Worm (Caenorhabditis elegans): Measurements from ENCODE around the gene F10E7.11.
"Not testable (repeated sequence)": the region's sequence is repeated elsewhere in the genome, so short reads cannot be mapped to it uniquely, and the experiment has no call there.

Gene F10E7.11

ce11 chrII:7093339-7093821, 29.3 kb downstream of the F10E7.11 start, which contains the start of gene T02G5.3:
Gene T02G5.3 (plus strand): TSS chrII:7093389.
- TF ChIP-seq tbx-2 (tag; optimal IDR thresholded peaks at IDR 0.05) (no peak), pha-4 (tag; optimal IDR thresholded peaks at IDR 0.05) (no peak), daf-12 (tag; optimal IDR thresholded peaks at IDR 0.05) (no peak), ceh-28 (tag; optimal IDR thresholded peaks at IDR 0.05) (no peak), mdl-1 (tag; optimal IDR thresholded peaks at IDR 0.05) (no peak), ceh-82 (tag; optimal IDR thresholded peaks at IDR 0.05) (no peak), nhr-28 (tag; optimal IDR thresholded peaks at IDR 0.05) (no peak), nhr-76 (tag; optimal IDR thresholded peaks at IDR 0.05) (no peak), ama-1 (optimal IDR thresholded peaks at IDR 0.05) (no peak), elt-2 (tag; optimal IDR thresholded peaks at IDR 0.05) (no peak), nhr-43 (tag; optimal IDR thresholded peaks at IDR 0.05; ENCODE audit: poor library complexity, severe bottlenecking) (no peak), skn-1 (tag; optimal IDR thresholded peaks at IDR 0.05) (no peak), fkh-10 (GFP tag; optimal IDR thresholded peaks at IDR 0.05) (no peak), nhr-237 (tag; optimal IDR thresholded peaks at IDR 0.05) (no peak), R02D3.7 (tag; optimal IDR thresholded peaks at IDR 0.05) (no peak)

DNA sequence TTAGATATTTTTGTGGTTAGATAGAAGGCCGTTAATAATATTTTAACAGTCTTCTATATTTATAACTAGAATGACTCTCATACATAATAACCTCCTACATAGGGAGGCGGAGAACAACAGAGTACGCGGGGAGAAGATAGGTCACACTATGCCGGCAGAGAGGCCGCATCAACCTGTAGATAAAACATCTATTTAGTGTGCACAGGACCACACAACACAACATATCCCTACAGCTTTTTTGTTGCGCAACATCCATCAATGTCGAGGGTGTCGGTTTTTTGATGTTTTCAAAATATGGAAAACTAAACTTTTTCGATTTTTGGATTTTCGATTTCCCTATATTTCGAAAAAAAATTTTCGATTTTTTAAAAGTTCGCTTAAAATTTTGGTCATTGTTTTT, 31.8 kb downstream of the F10E7.11 start:
- no peak for TF ChIP-seq jun-1 (tag; optimal IDR thresholded peaks at IDR 0.05)
- no peak for TF ChIP-seq elt-1 (tag; optimal IDR thresholded peaks at IDR 0.05)
- TF ChIP-seq fkh-2 (tag; optimal IDR thresholded peaks at IDR 0.05): no peak
- TF ChIP-seq elt-2 (tag; optimal IDR thresholded peaks at IDR 0.05): no peak

- no peak for TF ChIP-seq pqm-1 (tag; optimal IDR thresholded peaks at IDR 0.05)
- TF ChIP-seq egl-5 (tag; optimal IDR thresholded peaks at IDR 0.05): peak; percentile 31
- peak; percentile 71 for TF ChIP-seq nhr-25 (tag; optimal IDR thresholded peaks at IDR 0.05)
These were observed 32.6 kb downstream of the F10E7.11 start for ce11 chrII:7090085-7090484.

- TF ChIP-seq nhr-11, nhr-28, elt-2 (tag; optimal IDR thresholded peaks at IDR 0.05): not testable (repeated sequence)
These were observed 38.7 kb downstream of the F10E7.11 start, which contains the start of the genes T02G5.14 and T02G5.15 for ce11 chrII:7084021-7084420. Gene T02G5.14 (plus strand): TSS chrII:7084321. Gene T02G5.15 (plus strand): TSS chrII:7084321.

DNA sequence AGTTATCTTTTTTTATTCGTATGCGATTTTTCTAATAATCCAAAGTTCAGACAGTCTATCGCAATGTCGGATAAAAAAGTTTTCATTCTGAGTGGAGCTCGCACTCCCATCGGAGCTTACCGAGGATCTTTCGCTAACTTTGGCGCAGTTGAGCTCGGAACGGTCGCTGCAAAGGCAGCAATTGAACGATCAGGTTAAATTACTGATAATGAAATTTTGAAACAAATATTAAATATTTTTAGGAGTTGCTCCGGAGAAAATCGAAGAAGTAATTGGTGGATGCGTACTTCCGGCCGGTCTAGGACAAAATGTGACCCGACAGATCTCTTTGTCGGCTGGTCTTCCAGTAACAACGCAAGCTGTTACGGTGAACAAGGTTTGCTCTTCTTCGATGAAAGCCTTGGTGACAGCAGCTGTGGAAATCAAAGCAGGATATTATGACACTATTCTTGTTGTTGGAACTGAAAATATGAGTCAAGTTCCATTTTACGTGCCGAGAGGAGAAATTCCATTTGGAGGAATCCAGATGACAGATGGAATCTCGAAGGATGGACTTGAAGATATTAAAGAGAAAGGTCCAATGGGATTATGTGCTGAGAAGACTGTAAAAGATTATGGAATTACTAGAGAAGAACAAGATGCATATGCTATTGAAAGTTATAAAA, 47.0 kb downstream of the F10E7.11 start, which contains the start of gene T02G5.7:
T02G5.7 (plus strand) TSS at position 51 of the 665 bp plus-strand sequence.
- TF ChIP-seq fos-1 (tag; optimal IDR thresholded peaks at IDR 0.05) (no peak), ZK546.5 (tag; optimal IDR thresholded peaks at IDR 0.05) (no peak), ama-1 (optimal IDR thresholded peaks at IDR 0.05) (peak; percentile 17), ztf-11 (tag; optimal IDR thresholded peaks at IDR 0.05) (no peak), nfya-1 (tag; optimal IDR thresholded peaks at IDR 0.05; ENCODE audit: insufficient read depth) (no peak), lsy-12 (tag; optimal IDR thresholded peaks at IDR 0.05) (no peak), nhr-77 (tag; optimal IDR thresholded peaks at IDR 0.05) (no peak)

DNA sequence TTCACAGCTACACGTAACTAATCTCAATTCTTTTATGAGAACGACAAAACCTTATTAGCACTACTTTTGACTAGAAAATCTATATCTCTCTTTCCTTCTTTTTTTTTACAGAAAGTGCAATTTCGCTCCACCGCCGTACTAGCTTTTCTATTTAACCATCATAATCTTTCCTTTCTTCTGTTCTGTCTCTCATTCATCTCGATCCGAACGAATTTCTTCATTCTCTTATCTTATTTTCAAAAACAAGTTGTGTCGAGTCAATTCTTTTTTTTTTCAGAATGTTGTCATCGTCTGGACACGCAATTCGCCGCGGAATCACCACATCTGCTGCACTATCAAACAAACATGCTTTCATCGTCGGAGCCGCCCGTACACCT, 49.2 kb downstream of the F10E7.11 start, which contains the start of gene kat-1:
kat-1 (plus strand) TSS at position 278 of the 377 bp plus-strand sequence.
- TF ChIP-seq ceh-82 (tag; optimal IDR thresholded peaks at IDR 0.05) (no peak), unc-62 (GFP tag; optimal IDR thresholded peaks at IDR 0.05) (no peak), nhr-12 (tag; optimal IDR thresholded peaks at IDR 0.05) (no peak), egl-27 (tag; optimal IDR thresholded peaks at IDR 0.05) (no peak), nfya-1 (tag; optimal IDR thresholded peaks at IDR 0.05; ENCODE audit: insufficient read depth) (no peak), elt-1 (tag; optimal IDR thresholded peaks at IDR 0.05) (no peak), daf-12 (tag; optimal IDR thresholded peaks at IDR 0.05) (no peak), unc-39 (tag; optimal IDR thresholded peaks at IDR 0.05) (no peak), tbx-2 (tag; optimal IDR thresholded peaks at IDR 0.05) (no peak), elt-2 (tag; optimal IDR thresholded peaks at IDR 0.05) (no peak), nhr-25 (tag; optimal IDR thresholded peaks at IDR 0.05) (no peak), skn-1 (tag; optimal IDR thresholded peaks at IDR 0.05) (no peak), eor-1 (tag; optimal IDR thresholded peaks at IDR 0.05) (no peak), nhr-67 (tag; optimal IDR thresholded peaks at IDR 0.05) (no peak), mdl-1 (tag; optimal IDR thresholded peaks at IDR 0.05) (no peak), ceh-28 (tag; optimal IDR thresholded peaks at IDR 0.05) (no peak), fkh-10 (GFP tag; optimal IDR thresholded peaks at IDR 0.05) (no peak), pha-4 (tag; optimal IDR thresholded peaks at IDR 0.05) (no peak), ceh-9 (tag; optimal IDR thresholded peaks at IDR 0.05) (no peak)
